Worm (Caenorhabditis elegans) whole organism, L3 larva: ENCODE results near the gene mvk-1.

Experiments used
- aly-2 ChIP-seq: fragments of 150-350 bp; optimal IDR thresholded peaks from 2 replicates; lab custom pipeline; 2014; ENCODE audit warnings: missing biosample characterization, missing genetic modification characterization
- ama-1 ChIP-seq: fragments of 150-350 bp; optimal IDR thresholded peaks from 2 replicates; lab custom pipeline; 2018
- ceh-16 ChIP-seq: sonication (generic microtip); optimal IDR thresholded peaks from 2 replicates; lab custom pipeline; 2017; ENCODE audit warnings: missing biosample characterization, missing genetic modification characterization
- ceh-82 ChIP-seq: fragments of 150-350 bp; optimal IDR thresholded peaks from 2 replicates; lab custom pipeline; 2014; ENCODE audit warnings: missing biosample characterization, missing genetic modification characterization
- egl-5 ChIP-seq: fragments of 150-350 bp; optimal IDR thresholded peaks from 2 replicates; lab custom pipeline; 2017; ENCODE audit warnings: missing biosample characterization, missing genetic modification reagents, missing genetic modification characterization, inconsistent platforms
- elt-1 ChIP-seq: fragments of 150-350 bp; optimal IDR thresholded peaks from 2 replicates; lab custom pipeline; 2014; ENCODE audit warnings: missing biosample characterization, missing genetic modification characterization
- elt-2 ChIP-seq: sonication (generic microtip); optimal IDR thresholded peaks from 2 replicates; lab custom pipeline; 2016; ENCODE audit warnings: missing genetic modification reagents, mild to moderate bottlenecking, missing genetic modification characterization, missing compliant biosample characterization
- eor-1 ChIP-seq, 2 experiments: fragments of 150-350 bp; optimal IDR thresholded peaks; 2 replicates each; lab custom pipeline; 2014 to 2018; ENCODE audit warnings: missing biosample characterization in 2 of 2, missing genetic modification characterization in 2 of 2
- fkh-10 ChIP-seq: sonication (generic microtip); optimal IDR thresholded peaks from 2 replicates; lab custom pipeline; 2017; ENCODE audit warnings: missing biosample characterization, missing genetic modification reagents, missing genetic modification characterization
- hmg-11 ChIP-seq: sonication (generic microtip); optimal IDR thresholded peaks from 2 replicates; lab custom pipeline; 2016; ENCODE audit warnings: missing genetic modification characterization, missing compliant biosample characterization
- lin-15B ChIP-seq: fragments of 150-350 bp; optimal IDR thresholded peaks from 2 replicates; lab custom pipeline; 2014; ENCODE audit warnings: missing biosample characterization, missing genetic modification characterization
- lin-39 ChIP-seq: fragments of 150-350 bp; optimal IDR thresholded peaks from 2 replicates; lab custom pipeline; 2018; ENCODE audit warnings: missing biosample characterization, missing genetic modification reagents, missing genetic modification characterization
- lsy-12 ChIP-seq: sonication (generic microtip); optimal IDR thresholded peaks from 2 replicates; lab custom pipeline; 2016; ENCODE audit warnings: mild to moderate bottlenecking, missing genetic modification characterization, missing compliant biosample characterization
- mdl-1 ChIP-seq: fragments of 150-350 bp; optimal IDR thresholded peaks from 2 replicates; lab custom pipeline; 2014; ENCODE audit warnings: missing biosample characterization, missing genetic modification characterization
- nfya-1 ChIP-seq: sonication (generic microtip); optimal IDR thresholded peaks from 2 replicates; lab custom pipeline; 2017; ENCODE audit warnings: missing genetic modification characterization, mild to moderate bottlenecking, missing compliant biosample characterization, antibody characterized with exemption, moderate library complexity; ENCODE audit not compliant: insufficient read depth
- nhr-23 ChIP-seq: fragments of 150-350 bp; optimal IDR thresholded peaks from 2 replicates; lab custom pipeline; 2014; ENCODE audit warnings: missing biosample characterization, missing genetic modification reagents, missing genetic modification characterization
- nhr-25 ChIP-seq: sonication (generic microtip); optimal IDR thresholded peaks from 2 replicates; lab custom pipeline; 2017; ENCODE audit warnings: missing biosample characterization, missing genetic modification characterization
- nhr-28 ChIP-seq: fragments of 150-350 bp; optimal IDR thresholded peaks from 2 replicates; lab custom pipeline; 2014; ENCODE audit warnings: missing biosample characterization, missing genetic modification characterization
- nhr-67 ChIP-seq: fragments of 150-350 bp; optimal IDR thresholded peaks from 2 replicates; lab custom pipeline; 2014; ENCODE audit warnings: missing biosample characterization, missing genetic modification characterization
- nhr-76 ChIP-seq: fragments of 150-350 bp; sonication (generic microtip); optimal IDR thresholded peaks from 5 replicates; lab custom pipeline; 2014; ENCODE audit warnings: missing biosample characterization, missing genetic modification characterization
- nhr-77 ChIP-seq: fragments of 150-350 bp; optimal IDR thresholded peaks from 2 replicates; lab custom pipeline; 2014; ENCODE audit warnings: missing biosample characterization, missing genetic modification characterization
- pha-4 ChIP-seq: fragments of 150-350 bp; optimal IDR thresholded peaks from 2 replicates; lab custom pipeline; 2014; ENCODE audit warnings: missing biosample characterization, missing genetic modification reagents, missing genetic modification characterization
- pqm-1 ChIP-seq: fragments of 150-350 bp; optimal IDR thresholded peaks from 2 replicates; lab custom pipeline; 2017; ENCODE audit warnings: missing biosample characterization, missing genetic modification characterization, inconsistent platforms
- skn-1 ChIP-seq: fragments of 150-350 bp; optimal IDR thresholded peaks from 2 replicates; lab custom pipeline; 2014; ENCODE audit warnings: missing biosample characterization, missing genetic modification characterization
- snpc-4 ChIP-seq: fragments of 150-350 bp; optimal IDR thresholded peaks from 2 replicates; lab custom pipeline; 2014; ENCODE audit warnings: missing biosample characterization, missing genetic modification characterization
- tbx-2 ChIP-seq: sonication (generic microtip); optimal IDR thresholded peaks from 2 replicates; lab custom pipeline; 2016; ENCODE audit warnings: mild to moderate bottlenecking, missing genetic modification characterization, missing compliant biosample characterization
- unc-39 ChIP-seq: sonication (generic microtip); optimal IDR thresholded peaks from 4 replicates; lab custom pipeline; 2017; ENCODE audit warnings: missing biosample characterization, missing genetic modification characterization
- ztf-4 ChIP-seq: fragments of 150-350 bp; optimal IDR thresholded peaks from 2 replicates; lab custom pipeline; 2014; ENCODE audit warnings: missing biosample characterization, missing genetic modification characterization

mvk-1 gene

ce11 chrIII:6123647-6124046, 12.4 kb downstream of the mvk-1 start:
- TF ChIP-seq ztf-4 (tag; lab: Kevin White, UChicago) (no peak), lsy-12 (peak; percentile 37), nhr-76 (tag; lab: Kevin White, UChicago) (no peak), mdl-1 (tag; lab: Kevin White, UChicago) (no peak), ama-1 (lab: Kevin White, UChicago) (peak; percentile 13), nhr-23 (tag; lab: Kevin White, UChicago) (no peak), hmg-11 (tag; lab: Kevin White, UChicago) (no peak), aly-2 (tag; lab: Kevin White, UChicago) (peak; percentile 42), ceh-82 (tag; lab: Kevin White, UChicago) (peak; percentile 36)

- TF ChIP-seq lin-15B (tag; lab: Kevin White, UChicago), result no peak
- TF ChIP-seq unc-39 (tag; lab: Kevin White, UChicago), result no peak
These were observed 15.1 kb downstream of the mvk-1 start for ce11 chrIII:6120990-6121389.

- no peak for TF ChIP-seq aly-2 (tag; lab: Kevin White, UChicago)
- TF ChIP-seq pha-4 (tag; lab: Kevin White, UChicago), result no peak
- TF ChIP-seq nhr-67 (tag; lab: Kevin White, UChicago), result no peak
- no peak for TF ChIP-seq ztf-4 (tag; lab: Kevin White, UChicago)
- no peak for TF ChIP-seq lsy-12
These were observed 17.8 kb downstream of the mvk-1 start, which contains the start of gene kin-18 for ce11 chrIII:6118320-6118719. Gene kin-18 (plus strand): TSS chrIII:6118620.

ce11 chrIII:6116981-6117380, 19.1 kb downstream of the mvk-1 start:
- TF ChIP-seq snpc-4 (tag; lab: Kevin White, UChicago) (no peak), pha-4 (tag; lab: Kevin White, UChicago) (peak; percentile 39), nhr-23 (tag; lab: Kevin White, UChicago) (no peak), ceh-82 (tag; lab: Kevin White, UChicago) (no peak), nfya-1 (tag; lab: Kevin White, UChicago) (no peak), elt-2 (tag; lab: Kevin White, UChicago) (peak; percentile 97), egl-5 (tag; lab: Kevin White, UChicago) (no peak), nhr-25 (tag; lab: Kevin White, UChicago) (no peak), pqm-1 (tag; lab: Kevin White, UChicago) (peak; percentile 77), fkh-10 (GFP tag; lab: Kevin White, UChicago) (no peak), eor-1 (tag; optimal IDR thresholded peaks at IDR 0.05; lab: Kevin White, UChicago) (no peak)

ce11 chrIII:6116281-6116886, 19.7 kb downstream of the mvk-1 start, which contains the start of gene nmt-1:
Gene nmt-1 (minus strand): TSS chrIII:6116331.
- TF ChIP-seq lin-15B (tag; lab: Kevin White, UChicago), result peak; percentile 28
- no peak for TF ChIP-seq pqm-1 (tag; lab: Kevin White, UChicago)
- TF ChIP-seq tbx-2 (tag; lab: Kevin White, UChicago), result no peak
- peak; percentile 49 for TF ChIP-seq skn-1 (tag; lab: Kevin White, UChicago)
- peak; percentile 54 for TF ChIP-seq nhr-25 (tag; lab: Kevin White, UChicago)
- no peak for TF ChIP-seq nhr-28 (tag; lab: Kevin White, UChicago)
- TF ChIP-seq pha-4 (tag; lab: Kevin White, UChicago), result peak; percentile 43
- TF ChIP-seq ceh-16 (tag; lab: Kevin White, UChicago), result no peak
- peak; percentile 42 for TF ChIP-seq nfya-1 (tag; lab: Kevin White, UChicago)
- peak; percentile 7 for TF ChIP-seq lin-39
- TF ChIP-seq elt-1 (tag; lab: Kevin White, UChicago), result no peak
- TF ChIP-seq hmg-11 (tag; lab: Kevin White, UChicago), result peak; percentile 76
- no peak for TF ChIP-seq elt-2 (tag; lab: Kevin White, UChicago)

ce11 chrIII:6110187-6110586, 25.9 kb downstream of the mvk-1 start:
- TF ChIP-seq nhr-77 (no peak), hmg-11 (tag; lab: Kevin White, UChicago) (no peak), lin-15B (tag; lab: Kevin White, UChicago) (no peak)
